Worm (Caenorhabditis elegans): ENCODE data around the gene F01F1.15.
A peak's percentile ranks its signal among the peaks of the same experiment; 100 is the strongest.

Gene F01F1.15

ce11 chrIII:5876867-5877641 lies 7.7 kb upstream of the F01F1.15 start (continued):
- TF ChIP-seq nhr-76 (tag; optimal IDR thresholded peaks at IDR 0.05) (no peak), dpl-1 (GFP tag; optimal IDR thresholded peaks at IDR 0.05) (no peak), skn-1 (tag; optimal IDR thresholded peaks at IDR 0.05) (no peak), F44E2.7 (GFP tag; IDR thresholded peaks at IDR 0.05) (no peak), hmg-1.1 (GFP tag; IDR thresholded peaks at IDR 0.05) (0 out of 2 replicates have a peak, but pooled peaks have one; percentile 12), madf-5 (GFP tag; IDR thresholded peaks at IDR 0.05) (no peak), spr-1 (tag; optimal IDR thresholded peaks at IDR 0.05) (no peak), ces-1 (GFP tag; optimal IDR thresholded peaks at IDR 0.05) (no peak), nhr-28 (tag; optimal IDR thresholded peaks at IDR 0.05) (peak; percentile 57), mep-1 (tag; optimal IDR thresholded peaks at IDR 0.05) (peak; percentile 34)

- TF ChIP-seq hlh-30 (tag; optimal IDR thresholded peaks at IDR 0.05; ENCODE audit: insufficient read depth) (peak; percentile 36), F49E8.2 (tag; optimal IDR thresholded peaks at IDR 0.05; ENCODE audit: borderline replicate concordance) (no peak), mdt-29 (GFP tag; IDR thresholded peaks at IDR 0.05) (no peak), nhr-10 (tag; optimal IDR thresholded peaks at IDR 0.05) (no peak), egl-27 (tag; optimal IDR thresholded peaks at IDR 0.05) (no peak), nhr-76 (tag; optimal IDR thresholded peaks at IDR 0.05) (no peak), F10B5.3 (tag; optimal IDR thresholded peaks at IDR 0.05) (no peak), hmg-1.1 (GFP tag; IDR thresholded peaks at IDR 0.05) (no peak), zag-1 (tag; optimal IDR thresholded peaks at IDR 0.05) (no peak), vab-7 (GFP tag; IDR thresholded peaks at IDR 0.05) (no peak), spr-1 (tag; optimal IDR thresholded peaks at IDR 0.05) (no peak), aly-2 (tag; optimal IDR thresholded peaks at IDR 0.05) (no peak), unc-62 (GFP tag; optimal IDR thresholded peaks at IDR 0.05 in 1 of 2) (peak in 1 of 2 experiments; percentile 96), unc-62 (tag; optimal IDR thresholded peaks at IDR 0.05) (no peak), lin-29 (GFP tag; IDR thresholded peaks at IDR 0.05) (no peak), T26A8.4 (GFP tag; IDR thresholded peaks at IDR 0.05) (no peak), nhr-28 (tag; optimal IDR thresholded peaks at IDR 0.05) (peak; percentile 7), nhr-111 (GFP tag; optimal IDR thresholded peaks at IDR 0.05) (no peak), egl-43 (GFP tag; IDR thresholded peaks at IDR 0.05) (peak; percentile 59; the same call in 1 of the 2 replicates), ctbp-1 (GFP tag; IDR thresholded peaks at IDR 0.05) (no peak), skn-1 (tag; optimal IDR thresholded peaks at IDR 0.05) (no peak), zfp-2 (tag; optimal IDR thresholded peaks at IDR 0.05) (no peak), nhr-11 (tag; optimal IDR thresholded peaks at IDR 0.05) (no peak), nhr-25 (tag; optimal IDR thresholded peaks at IDR 0.05; ENCODE audit: borderline replicate concordance, insufficient read depth) (no peak), daf-16 (GFP tag; optimal IDR thresholded peaks at IDR 0.05) (no peak), daf-16 (tag; optimal IDR thresholded peaks at IDR 0.05) (no peak), mep-1 (tag; optimal IDR thresholded peaks at IDR 0.05) (peak; percentile 46), ceh-44 (GFP tag; IDR thresholded peaks at IDR 0.05) (no peak), nhr-6 (tag; optimal IDR thresholded peaks at IDR 0.05) (no peak), saeg-2 (GFP tag; IDR thresholded peaks at IDR 0.05) (no peak), nhr-77 (tag; optimal IDR thresholded peaks at IDR 0.05) (no peak), lin-15B (tag; optimal IDR thresholded peaks at IDR 0.05) (no peak), madf-5 (GFP tag; IDR thresholded peaks at IDR 0.05) (no peak), ztf-11 (tag; optimal IDR thresholded peaks at IDR 0.05) (no peak), lin-38 (GFP tag; IDR thresholded peaks at IDR 0.05) (peak; percentile 76), dpl-1 (GFP tag; optimal IDR thresholded peaks at IDR 0.05) (peak; percentile 28), snpc-1.2 (GFP tag; IDR thresholded peaks at IDR 0.05) (no peak), F44E2.7 (GFP tag; IDR thresholded peaks at IDR 0.05) (no peak), jun-1 (tag; optimal IDR thresholded peaks at IDR 0.05) (no peak), gei-8 (GFP tag; optimal IDR thresholded peaks at IDR 0.05) (no peak), dve-1 (tag; optimal IDR thresholded peaks at IDR 0.05; ENCODE audit: insufficient read depth) (peak; percentile 12), hif-1 (tag; optimal IDR thresholded peaks at IDR 0.05) (peak in 1 of 2 experiments; percentile 56), dmd-6 (GFP tag; IDR thresholded peaks at IDR 0.05) (peak; percentile 13; the same call in 1 of the 2 replicates), nhr-42 (GFP tag; IDR thresholded peaks at IDR 0.05) (no peak), ZK337.2 (GFP tag; IDR thresholded peaks at IDR 0.05) (0 out of 2 replicates have a peak, but pooled peaks have one; percentile 19)
These were observed 6.9 kb upstream of the F01F1.15 start, which contains the start of gene aldo-2 for ce11 chrIII:5876140-5876675. TSS of gene aldo-2 (minus strand) at chrIII:5876625.

All from whole organism, L4 larva.